Worm (Caenorhabditis elegans) whole organism, L1 larva: ENCODE results near the gene M04C3.5.
"Not testable (repeated sequence)": the region's sequence is repeated elsewhere in the genome, so short reads cannot be mapped to it uniquely, and the experiment has no call there.

Source experiments
- C34B4.2 ChIP-seq: sonication (generic microtip); optimal IDR thresholded peaks from 2 replicates; lab custom pipeline; 2017; ENCODE audit warnings: mild to moderate bottlenecking, missing genetic modification characterization, missing compliant biosample characterization
- Y116A8C.19 ChIP-seq: sonication (generic microtip); optimal IDR thresholded peaks from 2 replicates; lab custom pipeline; 2016; ENCODE audit warnings: missing compliant biosample characterization, missing genetic modification characterization, borderline replicate concordance
- aha-1 ChIP-seq: fragments of 150-350 bp; optimal IDR thresholded peaks from 2 replicates; lab custom pipeline; 2014; ENCODE audit warnings: missing biosample characterization, missing genetic modification characterization
- alr-1 ChIP-seq: fragments of 200-800 bp; sonication (Bioruptor generic); optimal IDR thresholded peaks from 2 replicates; lab custom pipeline; 2018; ENCODE audit warnings: borderline replicate concordance, mild to moderate bottlenecking, missing genetic modification characterization, missing compliant biosample characterization
- blmp-1 ChIP-seq: fragments of 150-350 bp; optimal IDR thresholded peaks from 2 replicates; lab custom pipeline; 2014; ENCODE audit warnings: missing biosample characterization, missing genetic modification characterization
- ceh-90 ChIP-seq: sonication (generic microtip); optimal IDR thresholded peaks from 2 replicates; lab custom pipeline; 2016; ENCODE audit warnings: missing genetic modification characterization, missing compliant biosample characterization
- dpl-1 ChIP-seq, 3 experiments: fragments of 150-350 bp in 2 of 3; sonication (generic microtip) in 1 of 3; optimal IDR thresholded peaks; 2 replicates each; lab custom pipeline; 2014 to 2017; ENCODE audit warnings: missing biosample characterization in 3 of 3, missing genetic modification characterization in 3 of 3, missing genetic modification reagents in 3 of 3
- efl-1 ChIP-seq, 4 experiments: fragments of 150-350 bp; optimal IDR thresholded peaks in 3 of 4; peaks in 1 of 4; 1 replicate in 1 of 4; 2 replicates in 3 of 4; lab custom pipeline; 2014; ENCODE audit warnings: missing biosample characterization in 2 of 4, missing genetic modification characterization in 2 of 4, missing genetic modification reagents in 2 of 4
- efl-3 ChIP-seq: fragments of 200-800 bp; sonication (Bioruptor generic); optimal IDR thresholded peaks from 2 replicates; lab custom pipeline; 2018; ENCODE audit warnings: mild to moderate bottlenecking, missing genetic modification characterization, missing compliant biosample characterization
- elt-2 ChIP-seq: sonication (generic microtip); optimal IDR thresholded peaks from 2 replicates; lab custom pipeline; 2016; ENCODE audit warnings: missing genetic modification characterization, mild to moderate bottlenecking, inconsistent platforms, missing compliant biosample characterization, missing genetic modification reagents
- grh-1 ChIP-seq: fragments of 200-800 bp; sonication (Bioruptor generic); IDR thresholded peaks from 2 replicates; pipeline ENCODE4 v1.3.6; 2022; ENCODE audit warnings: missing genetic modification reagents, missing genetic modification characterization, missing compliant biosample characterization
- hlh-4 ChIP-seq: sonication (generic microtip); optimal IDR thresholded peaks from 2 replicates; lab custom pipeline; 2016; ENCODE audit warnings: mild to moderate bottlenecking, missing genetic modification characterization, missing compliant biosample characterization
- hpl-2 ChIP-seq: fragments of 150-350 bp; optimal IDR thresholded peaks from 2 replicates; lab custom pipeline; 2014; ENCODE audit warnings: missing biosample characterization, missing genetic modification reagents, missing genetic modification characterization
- lin-14 ChIP-seq: fragments of 200-800 bp; sonication (Bioruptor generic); optimal IDR thresholded peaks from 2 replicates; lab custom pipeline; 2018; ENCODE audit warnings: mild to moderate bottlenecking, missing genetic modification characterization, moderate library complexity, missing compliant biosample characterization
- lin-35 ChIP-seq, 2 experiments: fragments of 150-350 bp; optimal IDR thresholded peaks; 2 replicates each; lab custom pipeline; 2014; ENCODE audit warnings: missing biosample characterization in 2 of 2, missing genetic modification characterization in 2 of 2, missing genetic modification reagents in 2 of 2
- lsy-2 ChIP-seq, 2 experiments: fragments of 150-350 bp; optimal IDR thresholded peaks; 2 replicates each; lab custom pipeline; 2014; ENCODE audit warnings: missing biosample characterization in 2 of 2, missing genetic modification characterization in 2 of 2
- mef-2 ChIP-seq: fragments of 150-350 bp; optimal IDR thresholded peaks from 2 replicates; lab custom pipeline; 2014; ENCODE audit warnings: missing biosample characterization, missing genetic modification characterization
- mep-1 ChIP-seq: fragments of 150-350 bp; optimal IDR thresholded peaks from 2 replicates; lab custom pipeline; 2014; ENCODE audit warnings: missing biosample characterization, missing genetic modification characterization
- nhr-12 ChIP-seq: sonication (generic microtip); optimal IDR thresholded peaks from 2 replicates; lab custom pipeline; 2017; ENCODE audit warnings: missing biosample characterization, missing genetic modification characterization
- nhr-19 ChIP-seq: fragments of 200-800 bp; sonication (Bioruptor generic); conservative IDR thresholded peaks from 2 replicates; pipeline ENCODE4 v1.3.6; 2022; ENCODE audit warnings: missing genetic modification characterization, missing compliant biosample characterization
- nhr-20 ChIP-seq: sonication (generic microtip); optimal IDR thresholded peaks from 2 replicates; lab custom pipeline; 2016; ENCODE audit warnings: mild to moderate bottlenecking, missing genetic modification characterization, missing compliant biosample characterization
- nhr-237 ChIP-seq: fragments of 150-350 bp; optimal IDR thresholded peaks from 2 replicates; lab custom pipeline; 2014; ENCODE audit warnings: missing biosample characterization, missing genetic modification characterization
- nhr-47 ChIP-seq: sonication (generic microtip); optimal IDR thresholded peaks from 2 replicates; lab custom pipeline; 2016; ENCODE audit warnings: mild to moderate bottlenecking, missing genetic modification characterization, moderate library complexity, missing compliant biosample characterization
- nhr-71 ChIP-seq: sonication (generic microtip); optimal IDR thresholded peaks from 2 replicates; lab custom pipeline; 2016; ENCODE audit warnings: mild to moderate bottlenecking, missing genetic modification characterization, moderate library complexity, missing compliant biosample characterization
- nhr-85 ChIP-seq: sonication (generic microtip); peaks from one replicate; lab custom pipeline; 2016; ENCODE audit warnings: missing genetic modification characterization, inconsistent platforms, missing compliant biosample characterization
- nhr-90 ChIP-seq: sonication (generic microtip); optimal IDR thresholded peaks from 2 replicates; lab custom pipeline; 2016; ENCODE audit warnings: mild to moderate bottlenecking, missing genetic modification characterization, missing compliant biosample characterization; ENCODE audit not compliant: poor library complexity
- rnt-1 ChIP-seq: sonication (generic microtip); optimal IDR thresholded peaks from 2 replicates; lab custom pipeline; 2016; ENCODE audit warnings: mild to moderate bottlenecking, missing genetic modification characterization, moderate library complexity, missing compliant biosample characterization
- snu-23 ChIP-seq: sonication (generic microtip); optimal IDR thresholded peaks from 2 replicates; lab custom pipeline; 2016; ENCODE audit warnings: missing genetic modification characterization, missing compliant biosample characterization
- sup-37 ChIP-seq: fragments of 200-800 bp; sonication (Bioruptor generic); optimal IDR thresholded peaks from 2 replicates; lab custom pipeline; 2018; ENCODE audit warnings: mild to moderate bottlenecking, missing genetic modification characterization, missing compliant biosample characterization
- tbx-2 ChIP-seq: sonication (generic microtip); optimal IDR thresholded peaks from 2 replicates; lab custom pipeline; 2016; ENCODE audit warnings: missing genetic modification characterization, missing compliant biosample characterization
- unc-86 ChIP-seq: sonication (generic microtip); optimal IDR thresholded peaks from 2 replicates; lab custom pipeline; 2016; ENCODE audit warnings: missing genetic modification characterization, missing compliant biosample characterization
- zip-4 ChIP-seq: fragments of 200-800 bp; sonication (Bioruptor generic); optimal IDR thresholded peaks from 2 replicates; lab custom pipeline; 2018; ENCODE audit warnings: mild to moderate bottlenecking, missing genetic modification characterization, moderate library complexity, missing compliant biosample characterization
- ztf-4 ChIP-seq: fragments of 150-350 bp; optimal IDR thresholded peaks from 2 replicates; lab custom pipeline; 2014; ENCODE audit warnings: missing biosample characterization, missing genetic modification characterization

The M04C3.5 gene

ce11 chrV:19416475-19416874, 33.1 kb upstream of the M04C3.5 start, which contains the start of the genes C25F9.4 and C25F9.9:
TSS of gene C25F9.4 (minus strand) at chrV:19416575.
TSS of gene C25F9.9 (plus strand) at chrV:19416611.
- no peak for TF ChIP-seq nhr-12 (tag; lab: Kevin White, UChicago)
- TF ChIP-seq nhr-85 (tag; lab: Kevin White, UChicago): peak; percentile 33
- TF ChIP-seq alr-1 (tag; lab: Kevin White, UChicago): no peak

DNA sequence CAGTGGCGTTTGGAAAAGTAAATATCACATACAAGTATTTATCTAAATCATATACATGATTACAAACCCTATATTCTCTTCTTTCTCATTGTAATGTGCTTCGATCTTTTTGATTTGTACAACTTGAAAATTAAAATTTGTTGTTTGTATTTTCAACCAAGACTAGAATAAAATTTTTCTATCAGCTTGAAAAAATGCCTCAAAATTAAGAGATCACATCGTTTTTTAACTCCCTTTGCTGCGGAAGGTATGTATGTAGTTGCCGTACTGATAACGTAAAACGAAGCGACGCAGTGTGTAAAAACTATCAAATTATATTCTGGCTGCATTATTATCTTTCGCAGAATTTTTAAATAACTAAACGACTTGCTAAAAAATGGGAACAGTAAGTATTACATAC, 31.7 kb upstream of the M04C3.5 start, which contains the start of gene C25F9.15:
C25F9.15 (plus strand) TSS at position 301 of the 400 bp plus-strand sequence.
- TF ChIP-seq nhr-12 (tag; lab: Kevin White, UChicago): no peak
- TF ChIP-seq ztf-4: no peak
- TF ChIP-seq elt-2 (tag; lab: Kevin White, UChicago): peak; percentile 27
- TF ChIP-seq mep-1 (tag; lab: Kevin White, UChicago): no peak
- no peak for TF ChIP-seq nhr-237 (tag; lab: Kevin White, UChicago)
- TF ChIP-seq ceh-90 (tag; lab: Kevin White, UChicago): no peak
- TF ChIP-seq blmp-1 (tag; lab: Kevin White, UChicago): no peak
- no peak for TF ChIP-seq Y116A8C.19 (tag; lab: Kevin White, UChicago)

DNA sequence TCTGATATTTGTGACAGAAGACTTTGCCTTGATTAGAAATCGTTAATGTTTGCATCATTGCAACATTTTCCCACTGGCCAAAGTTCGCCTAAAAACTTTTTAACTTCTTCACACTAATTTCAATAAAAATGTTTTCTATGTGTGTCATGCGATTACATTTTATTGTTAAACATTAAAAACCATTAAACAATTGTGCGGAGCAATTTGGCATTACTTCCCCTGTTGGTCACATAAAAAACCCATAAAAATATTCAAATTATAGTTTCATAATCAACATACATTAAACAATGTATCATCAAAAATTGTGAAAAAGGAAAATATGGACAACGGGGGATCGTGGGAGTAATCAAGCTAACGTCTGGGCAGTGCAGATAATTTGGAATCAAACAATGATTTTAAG, 30.2 kb upstream of the M04C3.5 start:
- not testable (repeated sequence) for TF ChIP-seq efl-1 (optimal IDR thresholded peaks at IDR 0.05; lab: Kevin White, UChicago)
- peak in 1 of 2 experiments; percentile 44 for TF ChIP-seq efl-1 (GFP tag; optimal IDR thresholded peaks at IDR 0.05 in 1 of 2; lab: Kevin White, UChicago)
- peak; percentile 48 for TF ChIP-seq elt-2 (tag; lab: Kevin White, UChicago)

DNA sequence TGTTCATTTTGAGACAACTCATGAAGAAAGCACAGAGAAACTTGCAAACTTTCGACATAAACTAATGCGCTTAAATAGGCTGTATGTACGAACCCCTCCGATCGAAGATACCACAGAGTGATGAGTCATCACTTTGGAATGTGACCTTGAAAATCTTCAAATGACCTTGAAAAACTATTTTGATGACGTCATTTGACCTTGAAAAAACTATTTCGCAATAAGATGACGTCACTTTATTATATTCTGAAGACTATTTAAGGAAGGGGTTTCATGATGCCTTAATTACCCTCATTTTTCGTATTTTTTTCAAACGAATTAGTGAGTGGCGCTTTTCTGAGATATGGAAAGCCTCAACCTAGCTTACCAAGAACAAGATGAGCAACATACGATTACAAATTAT, 28.4 kb upstream of the M04C3.5 start, which contains the start of gene C25F9.2:
C25F9.2 (plus strand) TSS at position 341 of the 400 bp plus-strand sequence.
- TF ChIP-seq tbx-2: no peak
- peak; percentile 13 for TF ChIP-seq zip-4 (GFP tag; lab: Kevin White, UChicago)

ce11 chrV:19428097-19428496, 21.4 kb upstream of the M04C3.5 start:
- TF ChIP-seq nhr-85 (tag; lab: Kevin White, UChicago) (peak; percentile 88), snu-23 (peak; percentile 55), blmp-1 (tag; lab: Kevin White, UChicago) (peak; percentile 20), aha-1 (tag; lab: Kevin White, UChicago) (no peak), nhr-20 (peak; percentile 60), lin-14 (peak; percentile 61), unc-86 (tag; lab: Kevin White, UChicago) (no peak), nhr-71 (peak; percentile 24), nhr-90 (peak; percentile 12)
- TF ChIP-seq, all 84 proteins: peak for 7

DNA sequence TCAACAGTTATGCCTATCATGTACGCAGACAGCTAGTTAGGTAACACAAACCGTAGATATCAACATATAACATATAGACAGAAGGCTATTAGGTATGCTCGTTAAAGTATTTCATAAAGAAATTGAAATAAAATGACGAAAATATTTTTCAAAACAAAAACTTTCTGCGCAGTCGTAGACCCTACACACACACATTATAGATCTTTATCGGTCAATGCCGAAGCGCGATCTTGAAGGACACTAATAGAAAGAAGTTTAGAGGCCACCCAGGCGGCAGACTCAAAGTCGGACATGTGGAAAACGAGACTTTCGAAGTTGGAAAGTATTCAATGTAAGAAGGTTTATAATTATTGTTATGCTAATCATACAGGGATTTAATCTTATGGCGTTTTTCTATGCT, 20.6 kb upstream of the M04C3.5 start:
- TF ChIP-seq nhr-90 (peak; percentile 28), nhr-71 (peak; percentile 54), hpl-2 (no peak), nhr-85 (tag; lab: Kevin White, UChicago) (peak; percentile 76), lsy-2 (tag; optimal IDR thresholded peaks at IDR 0.05; lab: Kevin White, UChicago) (peak in 1 of 2 experiments; percentile 18), sup-37 (peak; percentile 17), snu-23 (peak; percentile 56), C34B4.2 (tag; lab: Kevin White, UChicago) (no peak), lin-14 (peak; percentile 73), nhr-47 (tag; lab: Kevin White, UChicago) (peak; percentile 17), dpl-1 (GFP tag; optimal IDR thresholded peaks at IDR 0.05; lab: Kevin White, UChicago) (no peak), nhr-20 (peak; percentile 74), blmp-1 (tag; lab: Kevin White, UChicago) (peak; percentile 57)
- TF ChIP-seq, all 84 proteins: peak for 10

DNA sequence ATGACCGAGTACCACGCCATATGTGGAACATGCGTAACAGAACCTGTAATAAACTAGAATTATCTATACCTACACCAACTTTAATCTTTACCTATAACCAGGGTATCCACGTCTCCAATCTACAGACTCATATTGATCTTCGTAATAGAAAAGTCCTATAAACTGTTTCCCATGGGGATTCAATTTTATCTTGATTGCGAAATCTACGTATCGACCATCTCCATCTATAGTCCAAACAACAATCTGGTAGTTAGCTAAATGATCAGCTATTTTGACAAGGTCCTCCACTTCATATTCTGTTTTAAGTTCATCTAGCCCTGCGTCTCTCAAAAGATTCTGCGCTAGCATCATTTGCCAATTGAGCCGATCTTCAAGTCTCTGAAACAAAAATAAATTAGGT, 19.9 kb upstream of the M04C3.5 start:
- no peak for TF ChIP-seq efl-1 (optimal IDR thresholded peaks at IDR 0.05; lab: Kevin White, UChicago)
- TF ChIP-seq efl-1 (GFP tag; optimal IDR thresholded peaks at IDR 0.05 in 1 of 2; lab: Kevin White, UChicago): no peak
- TF ChIP-seq efl-3: no peak
- no peak for TF ChIP-seq nhr-12 (tag; lab: Kevin White, UChicago)
- peak; percentile 19 for TF ChIP-seq zip-4 (GFP tag; lab: Kevin White, UChicago)
- TF ChIP-seq grh-1: peak; percentile 45; the same call in 1 of the 2 replicates
- TF ChIP-seq lin-14: peak; percentile 73
- TF ChIP-seq mef-2 (tag; lab: Kevin White, UChicago): no peak
- TF ChIP-seq lsy-2 (tag; optimal IDR thresholded peaks at IDR 0.05; lab: Kevin White, UChicago): peak; percentile 13 to 15
- TF ChIP-seq nhr-85 (tag; lab: Kevin White, UChicago): peak; percentile 95
- no peak for TF ChIP-seq sup-37
- TF ChIP-seq snu-23: peak; percentile 21
- peak; percentile 38 for TF ChIP-seq rnt-1 (tag; lab: Kevin White, UChicago)
- no peak for TF ChIP-seq lin-35 (GFP tag; optimal IDR thresholded peaks at IDR 0.05; lab: Kevin White, UChicago)
- peak; percentile 36 for TF ChIP-seq nhr-71
- TF ChIP-seq nhr-20: peak; percentile 61
- TF ChIP-seq nhr-237 (tag; lab: Kevin White, UChicago): no peak
- TF ChIP-seq nhr-19 (GFP tag; lab: Robert Waterston, UW): peak; percentile 29; the same call in 1 of the 2 replicates
- no peak for TF ChIP-seq ceh-90 (tag; lab: Kevin White, UChicago)
- TF ChIP-seq hlh-4 (tag; lab: Kevin White, UChicago): no peak
- TF ChIP-seq, all 84 proteins: peak for 10
